Fruit fly (Drosophila melanogaster): Measurements from ENCODE around the gene CG6928.

CG6928 gene

DNA sequence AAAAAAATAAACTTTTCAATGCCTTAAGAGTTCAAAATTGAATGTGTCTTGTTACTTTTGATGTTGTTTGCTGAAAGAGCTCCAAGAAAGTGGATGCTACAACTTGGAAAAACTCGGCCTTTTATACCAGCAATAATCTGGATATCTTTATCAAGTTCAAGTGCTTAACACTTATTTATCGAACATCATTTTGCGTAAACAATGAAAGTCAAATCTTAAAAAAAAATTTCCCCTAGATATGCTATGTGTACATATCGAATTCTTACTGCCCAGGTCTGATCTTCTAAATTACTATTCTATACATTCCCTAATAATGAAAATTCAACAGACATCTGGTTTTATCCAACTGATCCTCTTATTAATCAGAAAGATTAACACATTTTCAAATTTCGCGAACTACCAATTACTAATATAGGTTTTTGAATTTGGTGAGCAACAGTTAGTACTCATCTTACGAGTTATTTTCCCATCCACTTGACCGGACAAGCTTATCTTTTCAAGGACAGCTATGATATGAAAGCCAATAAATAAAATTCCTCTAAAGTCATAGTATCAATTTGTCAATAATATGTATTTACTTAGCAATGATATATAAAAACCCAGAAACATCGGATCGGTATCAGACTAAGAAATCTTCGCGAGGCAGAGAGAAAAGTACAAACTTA is 45.2 kb upstream of the CG6928 start, which contains the start of the genes CG11570 and CG43294:
Gene CG11570, minus strand, starts transcription at position 101 of the 665 bp plus-strand sequence.
Gene CG43294, plus strand, starts transcription at position 615 of the 665 bp plus-strand sequence.
- TF ChIP-seq woc (GFP tag; optimal IDR thresholded peaks at IDR 0.05) (no peak), Rel (GFP tag; optimal IDR thresholded peaks at IDR 0.05) (no peak), Rel (tag; optimal IDR thresholded peaks at IDR 0.05) (no peak)

DNA sequence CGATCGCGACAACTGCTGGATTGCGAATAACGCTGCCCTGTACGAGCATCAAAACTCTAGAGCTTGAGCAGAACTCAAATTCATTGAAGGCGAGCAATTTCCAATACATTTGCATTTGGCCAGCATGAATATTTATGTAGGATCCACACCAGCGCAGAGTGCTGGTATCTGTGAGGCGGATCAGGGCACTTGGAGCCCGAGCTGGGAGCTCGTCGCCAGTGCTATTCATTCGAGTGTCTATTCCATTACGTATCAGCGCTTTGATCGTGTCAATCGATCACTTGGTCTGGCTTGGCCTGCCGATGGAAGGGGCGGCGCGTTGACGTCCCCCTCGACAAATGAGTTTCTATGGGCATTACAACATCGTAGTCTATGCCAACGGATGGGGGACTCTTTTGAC is 36.9 kb upstream of the CG6928 start, which contains the start of gene prc:
Gene prc, minus strand, starts transcription at position 28 of the 400 bp plus-strand sequence.
- TF ChIP-seq Abd-B (GFP tag; optimal IDR thresholded peaks at IDR 0.05) = no peak
- no peak for TF ChIP-seq br (GFP tag; optimal IDR thresholded peaks at IDR 0.05)
- TF ChIP-seq GATAd (GFP tag; optimal IDR thresholded peaks at IDR 0.05) = no peak
- TF ChIP-seq CG9705 (GFP tag; optimal IDR thresholded peaks at IDR 0.05) = no peak
- no peak for TF ChIP-seq usp (GFP tag; optimal IDR thresholded peaks at IDR 0.05)
- TF ChIP-seq tai (GFP tag; optimal IDR thresholded peaks at IDR 0.05) = no peak
- TF ChIP-seq brk (GFP tag; optimal IDR thresholded peaks at IDR 0.05) = no peak
- TF ChIP-seq h (GFP tag; optimal IDR thresholded peaks at IDR 0.05) = no peak
- TF ChIP-seq foxo (GFP tag; optimal IDR thresholded peaks at IDR 0.05) = no peak
- TF ChIP-seq Mio (GFP tag; optimal IDR thresholded peaks at IDR 0.05) = no peak
- TF ChIP-seq OdsH (GFP tag; optimal IDR thresholded peaks at IDR 0.05) = no peak
- no peak for TF ChIP-seq Dif (GFP tag; optimal IDR thresholded peaks at IDR 0.05; ENCODE audit: partially characterized antibody)
- no peak for TF ChIP-seq Dfd (GFP tag; optimal IDR thresholded peaks at IDR 0.05)
- TF ChIP-seq CrebA (GFP tag; optimal IDR thresholded peaks at IDR 0.05; ENCODE audit: borderline replicate concordance) = no peak
- no peak for TF ChIP-seq Rel (GFP tag; optimal IDR thresholded peaks at IDR 0.05)
- no peak for TF ChIP-seq Rel (tag; optimal IDR thresholded peaks at IDR 0.05)
- TF ChIP-seq Sp1 (GFP tag; optimal IDR thresholded peaks at IDR 0.05) = no peak
- TF ChIP-seq Hr78 (GFP tag; optimal IDR thresholded peaks at IDR 0.05) = no peak
- TF ChIP-seq pan (optimal IDR thresholded peaks at IDR 0.05) = no peak

dm6 chr3L:11972879-11973278 is 30.1 kb upstream of the CG6928 start, which contains the start of gene Muc68E:
Muc68E (minus strand) TSS chr3L:11972979.
- TF ChIP-seq Hr78 (GFP tag; optimal IDR thresholded peaks at IDR 0.05) (no peak), CG9705 (GFP tag; optimal IDR thresholded peaks at IDR 0.05) (no peak), Vsx2 (GFP tag; optimal IDR thresholded peaks at IDR 0.05; ENCODE audit: partially characterized antibody) (no peak), psq (GFP tag; optimal IDR thresholded peaks at IDR 0.05) (no peak), Abd-B (GFP tag; optimal IDR thresholded peaks at IDR 0.05) (no peak)

DNA sequence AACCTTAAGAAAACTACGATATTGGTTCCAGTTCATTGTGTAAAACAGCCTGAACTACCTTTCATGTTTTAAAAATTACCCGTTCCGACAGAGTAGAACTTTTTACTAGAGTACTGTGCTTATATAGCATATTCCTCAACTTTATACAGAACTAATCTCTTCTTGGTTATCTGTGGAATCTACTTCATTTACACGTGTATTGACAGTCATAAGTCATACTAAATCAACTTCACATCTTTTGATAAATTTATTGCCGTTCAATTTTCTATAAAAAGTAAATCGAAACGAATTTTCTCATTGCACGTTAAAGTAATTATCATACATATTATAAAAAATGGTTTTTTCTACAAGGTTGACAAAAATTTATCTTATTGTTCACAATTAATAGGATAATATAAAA is 29.3 kb upstream of the CG6928 start, which contains the start of gene CG42397:
Gene CG42397, minus strand, starts transcription at position 101 of the 400 bp plus-strand sequence.
- no peak for TF ChIP-seq Hnf4 (GFP tag; optimal IDR thresholded peaks at IDR 0.05)
- TF ChIP-seq dmrt93B (GFP tag; optimal IDR thresholded peaks at IDR 0.05) = no peak
- TF ChIP-seq brk (GFP tag; optimal IDR thresholded peaks at IDR 0.05) = no peak
- no peak for TF ChIP-seq dl (GFP tag; optimal IDR thresholded peaks at IDR 0.05; ENCODE audit: insufficient read depth in 1 of 2, partially characterized antibody in 2 of 2)
- no peak for TF ChIP-seq foxo (GFP tag; optimal IDR thresholded peaks at IDR 0.05)
- TF ChIP-seq dsf (GFP tag; optimal IDR thresholded peaks at IDR 0.05; ENCODE audit: borderline replicate concordance) = no peak
- no peak for TF ChIP-seq Rel (GFP tag; optimal IDR thresholded peaks at IDR 0.05)
- no peak for TF ChIP-seq Rel (tag; optimal IDR thresholded peaks at IDR 0.05)
- no peak for TF ChIP-seq ey (GFP tag; optimal IDR thresholded peaks at IDR 0.05)
- TF ChIP-seq pan (optimal IDR thresholded peaks at IDR 0.05) = no peak
- TF ChIP-seq Abd-B (GFP tag; optimal IDR thresholded peaks at IDR 0.05) = no peak
- no peak for TF ChIP-seq OdsH (GFP tag; optimal IDR thresholded peaks at IDR 0.05)
- TF ChIP-seq Vsx2 (GFP tag; optimal IDR thresholded peaks at IDR 0.05; ENCODE audit: partially characterized antibody) = no peak
- TF ChIP-seq Hr78 (GFP tag; optimal IDR thresholded peaks at IDR 0.05) = no peak
- no peak for TF ChIP-seq CG32264 (GFP tag; optimal IDR thresholded peaks at IDR 0.05)
- TF ChIP-seq Mio (GFP tag; optimal IDR thresholded peaks at IDR 0.05) = no peak
- TF ChIP-seq psq (GFP tag; optimal IDR thresholded peaks at IDR 0.05) = no peak
- TF ChIP-seq tai (GFP tag; optimal IDR thresholded peaks at IDR 0.05) = no peak
- no peak for TF ChIP-seq usp (GFP tag; optimal IDR thresholded peaks at IDR 0.05)
- TF ChIP-seq Dif (GFP tag; optimal IDR thresholded peaks at IDR 0.05; ENCODE audit: partially characterized antibody) = no peak

DNA sequence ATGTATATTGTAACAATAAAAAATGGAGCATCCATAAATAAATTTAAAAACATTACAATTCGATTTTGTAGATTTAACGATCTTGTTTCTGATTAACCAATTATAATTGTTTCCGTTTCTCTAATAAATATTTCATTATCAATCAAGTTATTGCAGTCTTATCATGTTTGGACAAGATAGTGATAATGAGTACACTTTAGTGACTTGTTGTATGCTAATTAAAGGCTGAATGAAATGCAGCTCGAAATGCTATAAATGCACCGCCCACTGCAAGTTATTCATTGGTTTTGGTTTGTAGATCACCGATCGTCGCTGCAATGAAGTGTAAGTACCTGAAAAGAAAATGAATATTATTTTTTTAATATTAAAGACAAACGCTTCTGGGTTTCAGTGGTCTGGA is 28.4 kb upstream of the CG6928 start, which contains the start of gene CG14125:
Gene CG14125, plus strand, starts transcription at position 301 of the 400 bp plus-strand sequence.
- TF ChIP-seq ey (GFP tag; optimal IDR thresholded peaks at IDR 0.05) (no peak), lola (GFP tag; optimal IDR thresholded peaks at IDR 0.05) (no peak), Dfd (GFP tag; optimal IDR thresholded peaks at IDR 0.05) (no peak), CG32264 (GFP tag; optimal IDR thresholded peaks at IDR 0.05) (no peak), Hr78 (GFP tag; optimal IDR thresholded peaks at IDR 0.05) (no peak)

Data from whole organism, wandering third instar larva.